Worm (Caenorhabditis elegans): ENCODE results near the gene ril-2.
A peak's percentile ranks its signal among the peaks of the same experiment; 100 is the strongest.

- TF ChIP-seq lin-13 (GFP tag; optimal IDR thresholded peaks at IDR 0.05) (peak; percentile 8), elt-3 (tag; optimal IDR thresholded peaks at IDR 0.05) (peak in 3 of 6 experiments; percentile 68 to 92 (median 70)), fos-1 (tag; optimal IDR thresholded peaks at IDR 0.05) (peak; percentile 13), dpl-1 (GFP tag; optimal IDR thresholded peaks at IDR 0.05) (peak; percentile 24 to 34 (median 29)), fkh-10 (GFP tag; optimal IDR thresholded peaks at IDR 0.05) (no peak), nhr-76 (tag; optimal IDR thresholded peaks at IDR 0.05) (no peak), mep-1 (tag; optimal IDR thresholded peaks at IDR 0.05) (peak; percentile 72), snpc-4 (tag; optimal IDR thresholded peaks at IDR 0.05) (no peak), pqm-1 (tag; optimal IDR thresholded peaks at IDR 0.05) (peak; percentile 42), nhr-11 (tag; optimal IDR thresholded peaks at IDR 0.05) (no peak), hlh-4 (tag; optimal IDR thresholded peaks at IDR 0.05) (no peak), mdl-1 (tag; optimal IDR thresholded peaks at IDR 0.05) (peak in 1 of 2 experiments; percentile 96), nhr-47 (tag; optimal IDR thresholded peaks at IDR 0.05) (peak; percentile 70), pag-3 (tag; optimal IDR thresholded peaks at IDR 0.05; ENCODE audit: borderline replicate concordance, insufficient read depth) (no peak)
Observed at ce11 chrV:12637238-12637690, 38.3 kb upstream of the ril-2 start, which contains the start of gene F56H9.2.

Data from whole organism, L1 larva.